Worm (Caenorhabditis elegans) whole organism, L1 larva: Measurements from ENCODE around the gene tmed-1.

ENCODE experiments used
- F16B12.6 ChIP-seq: fragments of 150-350 bp; optimal IDR thresholded peaks from 2 replicates; lab custom pipeline; 2014; ENCODE audit warnings: missing biosample characterization, missing genetic modification characterization
- blmp-1 ChIP-seq: fragments of 150-350 bp; optimal IDR thresholded peaks from 2 replicates; lab custom pipeline; 2014; ENCODE audit warnings: missing biosample characterization, missing genetic modification characterization
- efl-1 ChIP-seq, 4 experiments: fragments of 150-350 bp; optimal IDR thresholded peaks in 3 of 4; peaks in 1 of 4; 1 replicate in 1 of 4; 2 replicates in 3 of 4; lab custom pipeline; 2014; ENCODE audit warnings: missing biosample characterization in 2 of 4, missing genetic modification characterization in 2 of 4, missing genetic modification reagents in 2 of 4
- efl-3 ChIP-seq: fragments of 200-800 bp; sonication (Bioruptor generic); optimal IDR thresholded peaks from 2 replicates; lab custom pipeline; 2018; ENCODE audit warnings: mild to moderate bottlenecking, missing genetic modification characterization, missing compliant biosample characterization
- elt-2 ChIP-seq: sonication (generic microtip); optimal IDR thresholded peaks from 2 replicates; lab custom pipeline; 2016; ENCODE audit warnings: missing genetic modification characterization, mild to moderate bottlenecking, inconsistent platforms, missing compliant biosample characterization, missing genetic modification reagents
- elt-3 ChIP-seq, 6 experiments: fragments of 150-350 bp in 1 of 6; sonication (generic microtip); optimal IDR thresholded peaks; 2 replicates each; lab custom pipeline; 2017 to 2018; ENCODE audit warnings: missing biosample characterization in 6 of 6, missing genetic modification characterization in 6 of 6, inconsistent platforms in 1 of 6
- ets-5 ChIP-seq: fragments of 200-800 bp; sonication (Bioruptor generic); IDR thresholded peaks from 2 replicates; pipeline ENCODE4 v1.3.6; 2022; ENCODE audit warnings: missing genetic modification characterization, missing compliant biosample characterization
- fkh-8 ChIP-seq: sonication (generic microtip); optimal IDR thresholded peaks from 2 replicates; lab custom pipeline; 2016; ENCODE audit warnings: mild to moderate bottlenecking, missing genetic modification characterization, missing compliant biosample characterization
- jun-1 ChIP-seq: fragments of 150-350 bp; optimal IDR thresholded peaks from 2 replicates; lab custom pipeline; 2014; ENCODE audit warnings: missing biosample characterization, missing genetic modification reagents, missing genetic modification characterization
- lin-13 ChIP-seq: fragments of 150-350 bp; optimal IDR thresholded peaks from 2 replicates; lab custom pipeline; 2014; ENCODE audit warnings: missing biosample characterization, missing genetic modification reagents, missing genetic modification characterization
- lin-14 ChIP-seq: fragments of 200-800 bp; sonication (Bioruptor generic); optimal IDR thresholded peaks from 2 replicates; lab custom pipeline; 2018; ENCODE audit warnings: mild to moderate bottlenecking, missing genetic modification characterization, moderate library complexity, missing compliant biosample characterization
- lin-15B ChIP-seq: fragments of 150-350 bp; sonication (generic microtip); optimal IDR thresholded peaks from 3 replicates; lab custom pipeline; 2014; ENCODE audit warnings: missing biosample characterization, missing genetic modification characterization
- lin-35 ChIP-seq, 2 experiments: fragments of 150-350 bp; optimal IDR thresholded peaks; 2 replicates each; lab custom pipeline; 2014; ENCODE audit warnings: missing biosample characterization in 2 of 2, missing genetic modification characterization in 2 of 2, missing genetic modification reagents in 2 of 2
- lin-39 ChIP-seq: fragments of 150-350 bp; optimal IDR thresholded peaks from 2 replicates; lab custom pipeline; 2014; ENCODE audit warnings: missing biosample characterization, missing genetic modification reagents, missing genetic modification characterization
- lsy-2 ChIP-seq, 2 experiments: fragments of 150-350 bp; optimal IDR thresholded peaks; 2 replicates each; lab custom pipeline; 2014; ENCODE audit warnings: missing biosample characterization in 2 of 2, missing genetic modification characterization in 2 of 2
- mef-2 ChIP-seq: fragments of 150-350 bp; optimal IDR thresholded peaks from 2 replicates; lab custom pipeline; 2014; ENCODE audit warnings: missing biosample characterization, missing genetic modification characterization
- mep-1 ChIP-seq: fragments of 150-350 bp; optimal IDR thresholded peaks from 2 replicates; lab custom pipeline; 2014; ENCODE audit warnings: missing biosample characterization, missing genetic modification characterization
- nhr-11 ChIP-seq: fragments of 150-350 bp; optimal IDR thresholded peaks from 2 replicates; lab custom pipeline; 2014; ENCODE audit warnings: missing biosample characterization, missing genetic modification characterization
- nhr-19 ChIP-seq: fragments of 200-800 bp; sonication (Bioruptor generic); conservative IDR thresholded peaks from 2 replicates; pipeline ENCODE4 v1.3.6; 2022; ENCODE audit warnings: missing genetic modification characterization, missing compliant biosample characterization
- nhr-20 ChIP-seq: sonication (generic microtip); optimal IDR thresholded peaks from 2 replicates; lab custom pipeline; 2016; ENCODE audit warnings: mild to moderate bottlenecking, missing genetic modification characterization, missing compliant biosample characterization
- nhr-28 ChIP-seq: fragments of 150-350 bp; optimal IDR thresholded peaks from 2 replicates; lab custom pipeline; 2014; ENCODE audit warnings: missing biosample characterization, missing genetic modification characterization
- nhr-71 ChIP-seq: sonication (generic microtip); optimal IDR thresholded peaks from 2 replicates; lab custom pipeline; 2016; ENCODE audit warnings: mild to moderate bottlenecking, missing genetic modification characterization, moderate library complexity, missing compliant biosample characterization
- nhr-76 ChIP-seq: sonication (generic microtip); optimal IDR thresholded peaks from 2 replicates; lab custom pipeline; 2017; ENCODE audit warnings: missing biosample characterization, missing genetic modification characterization
- nhr-85 ChIP-seq: sonication (generic microtip); peaks from one replicate; lab custom pipeline; 2016; ENCODE audit warnings: missing genetic modification characterization, inconsistent platforms, missing compliant biosample characterization
- nhr-90 ChIP-seq: sonication (generic microtip); optimal IDR thresholded peaks from 2 replicates; lab custom pipeline; 2016; ENCODE audit warnings: mild to moderate bottlenecking, missing genetic modification characterization, missing compliant biosample characterization; ENCODE audit not compliant: poor library complexity
- rnt-1 ChIP-seq: sonication (generic microtip); optimal IDR thresholded peaks from 2 replicates; lab custom pipeline; 2016; ENCODE audit warnings: mild to moderate bottlenecking, missing genetic modification characterization, moderate library complexity, missing compliant biosample characterization
- skn-1 ChIP-seq: fragments of 150-350 bp; optimal IDR thresholded peaks from 2 replicates; lab custom pipeline; 2014; ENCODE audit warnings: missing biosample characterization, missing genetic modification characterization
- snu-23 ChIP-seq: sonication (generic microtip); optimal IDR thresholded peaks from 2 replicates; lab custom pipeline; 2016; ENCODE audit warnings: missing genetic modification characterization, missing compliant biosample characterization
- sup-37 ChIP-seq: fragments of 200-800 bp; sonication (Bioruptor generic); optimal IDR thresholded peaks from 2 replicates; lab custom pipeline; 2018; ENCODE audit warnings: mild to moderate bottlenecking, missing genetic modification characterization, missing compliant biosample characterization
- tlp-1 ChIP-seq: fragments of 150-350 bp; optimal IDR thresholded peaks from 2 replicates; lab custom pipeline; 2014; ENCODE audit warnings: missing biosample characterization, missing genetic modification characterization
- unc-62 ChIP-seq: fragments of 150-350 bp; optimal IDR thresholded peaks from 2 replicates; lab custom pipeline; 2014; ENCODE audit warnings: missing biosample characterization, missing genetic modification reagents, missing genetic modification characterization
- xbp-1 ChIP-seq: sonication (generic microtip); optimal IDR thresholded peaks from 2 replicates; lab custom pipeline; 2016; ENCODE audit warnings: missing genetic modification characterization, missing compliant biosample characterization
- zag-1 ChIP-seq: fragments of 150-350 bp; optimal IDR thresholded peaks from 2 replicates; lab custom pipeline; 2014; ENCODE audit warnings: missing biosample characterization, missing genetic modification characterization
- zip-4 ChIP-seq: fragments of 200-800 bp; sonication (Bioruptor generic); optimal IDR thresholded peaks from 2 replicates; lab custom pipeline; 2018; ENCODE audit warnings: mild to moderate bottlenecking, missing genetic modification characterization, moderate library complexity, missing compliant biosample characterization

Gene tmed-1

ce11 chrIV:12051049-12051792 lies 26.7 kb downstream of the tmed-1 start, which contains the start of the genes bre-5 and spt-5 (continued):
- TF ChIP-seq rnt-1 (peak; percentile 5), nhr-90 (tag; lab: Kevin White, UChicago) (no peak), xbp-1 (tag; lab: Kevin White, UChicago) (peak; percentile 16)

ce11 chrIV:12047552-12048347 lies 30.2 kb downstream of the tmed-1 start, which contains the start of gene T12G3.4:
Gene T12G3.4, plus strand, starts transcription at chrIV:12048256.
- no peak for TF ChIP-seq zip-4 (GFP tag; lab: Kevin White, UChicago)
- no peak for TF ChIP-seq skn-1
- TF ChIP-seq tlp-1 (tag; lab: Kevin White, UChicago), result no peak
- no peak for TF ChIP-seq lin-39 (tag; lab: Kevin White, UChicago)
- TF ChIP-seq nhr-76, result no peak
- TF ChIP-seq lin-13, result no peak
- no peak for TF ChIP-seq jun-1
- no peak for TF ChIP-seq mef-2 (tag; lab: Kevin White, UChicago)
- TF ChIP-seq fkh-8, result no peak
- no peak for TF ChIP-seq sup-37 (GFP tag; lab: Kevin White, UChicago)
- no peak for TF ChIP-seq ets-5 (GFP tag; lab: Robert Waterston, UW)
- no peak for TF ChIP-seq zag-1 (tag; lab: Kevin White, UChicago)
- TF ChIP-seq nhr-85 (tag; lab: Kevin White, UChicago), result no peak
- no peak for TF ChIP-seq nhr-28 (tag; lab: Kevin White, UChicago)
- no peak for TF ChIP-seq nhr-71 (tag; lab: Kevin White, UChicago)
- no peak for TF ChIP-seq lin-15B (tag; lab: Kevin White, UChicago)
- TF ChIP-seq nhr-90 (tag; lab: Kevin White, UChicago), result no peak
- no peak for TF ChIP-seq mep-1 (tag; lab: Kevin White, UChicago)
- TF ChIP-seq efl-3, result no peak
- TF ChIP-seq, all 84 proteins: peak for 0

- peak; percentile 86 for TF ChIP-seq nhr-85 (tag; lab: Kevin White, UChicago)
- peak; percentile 76 for TF ChIP-seq nhr-20 (tag; lab: Kevin White, UChicago)
- no peak for TF ChIP-seq unc-62 (GFP tag; lab: Kevin White, UChicago)
- TF ChIP-seq nhr-19, result peak; percentile 5; the same call in 1 of the 2 replicates
- peak; percentile 33 for TF ChIP-seq nhr-90 (tag; lab: Kevin White, UChicago)
- TF ChIP-seq elt-2, result peak; percentile 74
- TF ChIP-seq efl-1 (optimal IDR thresholded peaks at IDR 0.05; lab: Kevin White, UChicago), result no peak
- peak in 1 of 2 experiments; percentile 82 for TF ChIP-seq efl-1 (GFP tag; optimal IDR thresholded peaks at IDR 0.05 in 1 of 2; lab: Kevin White, UChicago)
- peak; percentile 60 for TF ChIP-seq lin-14 (GFP tag; lab: Kevin White, UChicago)
- TF ChIP-seq nhr-11 (tag; lab: Kevin White, UChicago), result no peak
- TF ChIP-seq blmp-1 (tag; lab: Kevin White, UChicago), result peak; percentile 20
- TF ChIP-seq lin-35 (GFP tag; optimal IDR thresholded peaks at IDR 0.05; lab: Kevin White, UChicago), result peak in 1 of 2 experiments; percentile 52
- TF ChIP-seq elt-3 (tag; optimal IDR thresholded peaks at IDR 0.05; lab: Kevin White, UChicago), result peak in 2 of 6 experiments; percentile 19 to 71
- TF ChIP-seq snu-23 (GFP tag; lab: Kevin White, UChicago), result peak; percentile 40
- no peak for TF ChIP-seq F16B12.6
- TF ChIP-seq nhr-71 (tag; lab: Kevin White, UChicago), result peak; percentile 52
- TF ChIP-seq lsy-2 (tag; optimal IDR thresholded peaks at IDR 0.05; lab: Kevin White, UChicago), result peak in 1 of 2 experiments; percentile 50
- TF ChIP-seq mep-1 (tag; lab: Kevin White, UChicago), result no peak
- TF ChIP-seq, all 84 proteins: peak for 13
Observed at ce11 chrIV:12046524-12047203, 31.3 kb downstream of the tmed-1 start, which contains the start of gene T12G3.2. Gene T12G3.2, minus strand, starts transcription at chrIV:12046967.
